Fruit fly (Drosophila melanogaster) whole organism, embryonic: Measurements from ENCODE around the gene CG10165.
A peak's percentile ranks its signal among the peaks of the same experiment; 100 is the strongest.

Experiments
- Antp ChIP-seq: fragments of 200-800 bp; sonication (Bioruptor generic); optimal IDR thresholded peaks from 3 replicates; lab custom pipeline; 2016; ENCODE audit warnings: missing biosample characterization, missing genetic modification characterization
- Atf6 ChIP-seq: fragments of 200-800 bp; sonication (Bioruptor generic); IDR thresholded peaks from 2 replicates; pipeline ENCODE4 v1.3.6; 2022; ENCODE audit warnings: missing biosample characterization, missing genetic modification characterization
- Bdp1 ChIP-seq: fragments of 200-800 bp; sonication (Bioruptor generic); optimal IDR thresholded peaks from 3 replicates; lab custom pipeline; 2016; ENCODE audit warnings: missing biosample characterization, missing genetic modification characterization
- CG10209 ChIP-seq: fragments of 200-800 bp; sonication (Bioruptor generic); optimal IDR thresholded peaks from 3 replicates; lab custom pipeline; 2017; ENCODE audit warnings: missing biosample characterization, mild to moderate bottlenecking, missing genetic modification characterization, missing genetic modification reagents
- CG10431 ChIP-seq: fragments of 200-800 bp; sonication (Bioruptor generic); optimal IDR thresholded peaks from 3 replicates; lab custom pipeline; 2018; ENCODE audit warnings: missing biosample characterization, mild to moderate bottlenecking, missing genetic modification characterization
- CG12236 ChIP-seq: fragments of 200-800 bp; sonication (Bioruptor generic); optimal IDR thresholded peaks from 2 replicates; lab custom pipeline; 2016; ENCODE audit warnings: missing biosample characterization, missing genetic modification characterization
- CG14014 ChIP-seq: fragments of 200-800 bp; sonication (Bioruptor generic); IDR thresholded peaks from 2 replicates; pipeline ENCODE4 v1.3.6; 2022; ENCODE audit warnings: missing biosample characterization, missing genetic modification characterization
- CG15011 ChIP-seq: fragments of 200-800 bp; sonication (Bioruptor generic); optimal IDR thresholded peaks from 3 replicates; lab custom pipeline; 2018; ENCODE audit warnings: missing biosample characterization, mild to moderate bottlenecking, missing genetic modification characterization
- CG15269 ChIP-seq: fragments of 200-800 bp; sonication (Bioruptor generic); optimal IDR thresholded peaks from 2 replicates; lab custom pipeline; 2018; ENCODE audit warnings: missing biosample characterization, mild to moderate bottlenecking, missing genetic modification characterization, moderate library complexity
- CG16813 ChIP-seq: fragments of 200-800 bp; sonication (Bioruptor generic); IDR thresholded peaks from 3 replicates; pipeline ENCODE4 v1.3.6; 2022; ENCODE audit warnings: missing biosample characterization, missing genetic modification characterization; ENCODE audit not compliant: partially characterized antibody
- CG17186 ChIP-seq: fragments of 200-800 bp; sonication (Bioruptor generic); optimal IDR thresholded peaks from 3 replicates; lab custom pipeline; 2017; ENCODE audit warnings: missing biosample characterization, missing genetic modification reagents, missing genetic modification characterization
- CG17361 ChIP-seq: fragments of 200-800 bp; sonication (Bioruptor generic); IDR thresholded peaks from 3 replicates; pipeline ENCODE4 v1.3.6; 2022; ENCODE audit warnings: missing biosample characterization, missing genetic modification characterization
- CG17612 ChIP-seq: fragments of 200-800 bp; sonication (Bioruptor generic); IDR thresholded peaks from 2 replicates; pipeline ENCODE4 v1.3.6; 2022; ENCODE audit warnings: missing biosample characterization, missing genetic modification characterization
- CG2712 ChIP-seq: fragments of 200-800 bp; optimal IDR thresholded peaks from 3 replicates; lab custom pipeline; 2019; ENCODE audit warnings: missing biosample characterization, mild to moderate bottlenecking, missing genetic modification characterization, moderate library complexity
- CG34376 ChIP-seq: fragments of 200-800 bp; sonication (Bioruptor generic); optimal IDR thresholded peaks from 2 replicates; lab custom pipeline; 2018; ENCODE audit warnings: missing biosample characterization, mild to moderate bottlenecking, missing genetic modification characterization
- CG3726 ChIP-seq: fragments of 200-800 bp; sonication (Bioruptor generic); IDR thresholded peaks from 3 replicates; pipeline ENCODE4, ENCODE4 v1.3.6; 2022; ENCODE audit warnings: missing biosample characterization, missing genetic modification characterization
- CG4328 ChIP-seq: fragments of 200-800 bp; sonication (Bioruptor generic); optimal IDR thresholded peaks from 3 replicates; lab custom pipeline; 2017; ENCODE audit warnings: missing biosample characterization, missing genetic modification reagents, missing genetic modification characterization
- CG6272 ChIP-seq: fragments of 200-800 bp; sonication (Bioruptor generic); IDR thresholded peaks from 2 replicates; pipeline ENCODE4 v1.3.6; 2022; ENCODE audit warnings: missing biosample characterization, missing genetic modification characterization
- CG9797 ChIP-seq: fragments of 200-800 bp; sonication (Bioruptor generic); optimal IDR thresholded peaks from 3 replicates; lab custom pipeline; 2018; ENCODE audit warnings: missing biosample characterization, mild to moderate bottlenecking, missing genetic modification characterization
- CHES-1-like ChIP-seq: fragments of 200-800 bp; sonication (Bioruptor generic); optimal IDR thresholded peaks from 2 replicates; lab custom pipeline; 2016; ENCODE audit warnings: missing biosample characterization, missing genetic modification characterization
- CrebB ChIP-seq: fragments of 200-800 bp; sonication (Bioruptor generic); optimal IDR thresholded peaks from 3 replicates; lab custom pipeline; 2018; ENCODE audit warnings: missing biosample characterization, mild to moderate bottlenecking, missing genetic modification characterization
- Drgx ChIP-seq: fragments of 200-800 bp; sonication (Bioruptor generic); IDR thresholded peaks from 2 replicates; pipeline ENCODE4 v1.3.6; 2022; ENCODE audit warnings: missing biosample characterization, missing genetic modification characterization
- Elba2 ChIP-seq: fragments of 200-800 bp; sonication (Bioruptor generic); optimal IDR thresholded peaks from 3 replicates; lab custom pipeline; 2016; ENCODE audit warnings: missing biosample characterization, missing genetic modification characterization
- Ets65A ChIP-seq: fragments of 200-800 bp; sonication (Bioruptor generic); peaks from one replicate; lab custom pipeline; 2016; ENCODE audit warnings: missing biosample characterization, missing genetic modification characterization
- GATAe ChIP-seq: fragments of 200-800 bp; sonication (Bioruptor generic); conservative IDR thresholded peaks from 2 replicates; pipeline ENCODE4 v1.3.6; 2022; ENCODE audit warnings: missing biosample characterization, missing genetic modification characterization
- H15 ChIP-seq: fragments of 200-800 bp; sonication (Bioruptor generic); IDR thresholded peaks from 3 replicates; pipeline ENCODE4 v1.3.6; 2022; ENCODE audit warnings: missing biosample characterization, missing genetic modification characterization
- NC2α ChIP-seq: fragments of 200-800 bp; sonication (Bioruptor generic); optimal IDR thresholded peaks from 2 replicates; lab custom pipeline; 2016; ENCODE audit warnings: missing biosample characterization, missing genetic modification characterization
- Nf-YC ChIP-seq: fragments of 200-800 bp; optimal IDR thresholded peaks from 3 replicates; lab custom pipeline; 2019; ENCODE audit warnings: missing biosample characterization, mild to moderate bottlenecking, missing genetic modification characterization, moderate library complexity
- Oaz ChIP-seq: fragments of 200-800 bp; sonication (Bioruptor generic); IDR thresholded peaks from 2 replicates; pipeline ENCODE4 v1.3.6; 2022; ENCODE audit warnings: missing biosample characterization, missing genetic modification characterization
- Sin3A ChIP-seq: fragments of >200 bp; optimal IDR thresholded peaks from 2 replicates; lab custom pipeline; 2018
- Taf1 ChIP-seq: fragments of 200-800 bp; sonication (Bioruptor generic); IDR thresholded peaks from 2 replicates; pipeline ENCODE4 v1.3.6; 2022; ENCODE audit warnings: missing biosample characterization, missing genetic modification characterization
- bcd ChIP-seq: fragments of 200-800 bp; sonication (Bioruptor generic); optimal IDR thresholded peaks from 2 replicates; lab custom pipeline; 2017; ENCODE audit warnings: missing biosample characterization, mild to moderate bottlenecking, missing genetic modification characterization
- bigmax ChIP-seq: fragments of 200-800 bp; sonication (Bioruptor generic); optimal IDR thresholded peaks from 2 replicates; lab custom pipeline; 2018; ENCODE audit warnings: missing biosample characterization, mild to moderate bottlenecking, missing genetic modification characterization
- btn ChIP-seq: fragments of 200-800 bp; sonication (Bioruptor generic); optimal IDR thresholded peaks from 2 replicates; lab custom pipeline; 2016; ENCODE audit warnings: missing biosample characterization, missing genetic modification characterization
- cas ChIP-seq: fragments of 200-800 bp; sonication (Bioruptor generic); IDR thresholded peaks from 2 replicates; pipeline ENCODE4 v1.3.6; 2022; ENCODE audit warnings: missing biosample characterization, missing genetic modification characterization
- chm ChIP-seq: fragments of 200-800 bp; sonication (Bioruptor generic); IDR thresholded peaks from 2 replicates; pipeline ENCODE4 v1.3.6; 2022; ENCODE audit warnings: missing biosample characterization, missing genetic modification characterization
- danr ChIP-seq: fragments of 200-800 bp; sonication (Bioruptor generic); IDR thresholded peaks from 2 replicates; pipeline ENCODE4 v1.3.6; 2022; ENCODE audit warnings: missing biosample characterization, missing genetic modification characterization
- disco-r ChIP-seq: fragments of 200-800 bp; sonication (Bioruptor generic); optimal IDR thresholded peaks from 2 replicates; lab custom pipeline; 2016; ENCODE audit warnings: missing biosample characterization, missing genetic modification characterization
- dm ChIP-seq: fragments of 200-800 bp; sonication (Bioruptor generic); optimal IDR thresholded peaks from 3 replicates; lab custom pipeline; 2016; ENCODE audit warnings: missing biosample characterization, missing genetic modification characterization
- dysf ChIP-seq: fragments of 200-800 bp; sonication (Bioruptor generic); IDR thresholded peaks from 3 replicates; pipeline ENCODE4 v1.3.6; 2022; ENCODE audit warnings: missing biosample characterization, missing genetic modification characterization
- eyg ChIP-seq: fragments of 200-800 bp; sonication (Bioruptor generic); optimal IDR thresholded peaks from 3 replicates; lab custom pipeline; 2016; ENCODE audit warnings: missing biosample characterization, missing genetic modification characterization
- gcm ChIP-seq: fragments of 200-800 bp; sonication (Bioruptor generic); optimal IDR thresholded peaks from 2 replicates; lab custom pipeline; 2019; ENCODE audit warnings: missing biosample characterization, mild to moderate bottlenecking, missing genetic modification characterization, moderate library complexity
- gfzf ChIP-seq: fragments of 200-800 bp; sonication (Bioruptor generic); optimal IDR thresholded peaks from 2 replicates; lab custom pipeline; 2016; ENCODE audit warnings: missing biosample characterization, mild to moderate bottlenecking, missing genetic modification characterization, moderate library complexity
- jigr1 ChIP-seq: fragments of 200-800 bp; sonication (Bioruptor generic); IDR thresholded peaks from 3 replicates; pipeline ENCODE4 v1.3.6; 2022; ENCODE audit warnings: missing biosample characterization, missing genetic modification characterization
- jing ChIP-seq: fragments of 200-800 bp; sonication (Bioruptor generic); optimal IDR thresholded peaks from 2 replicates; lab custom pipeline; 2018; ENCODE audit warnings: missing biosample characterization, mild to moderate bottlenecking, missing genetic modification characterization
- pfk ChIP-seq: fragments of 200-800 bp; sonication (Bioruptor generic); optimal IDR thresholded peaks from 2 replicates; lab custom pipeline; 2018; ENCODE audit warnings: missing biosample characterization, mild to moderate bottlenecking, missing genetic modification characterization, moderate library complexity
- ranshi ChIP-seq: fragments of 200-800 bp; sonication (Bioruptor generic); IDR thresholded peaks from 2 replicates; pipeline ENCODE4 v1.3.6; 2022; ENCODE audit warnings: missing biosample characterization, missing genetic modification characterization
- row ChIP-seq: fragments of 200-800 bp; sonication (Bioruptor generic); IDR thresholded peaks from 3 replicates; pipeline ENCODE4 v1.3.6; 2022; ENCODE audit warnings: missing biosample characterization, missing genetic modification characterization
- scrt ChIP-seq: fragments of 200-800 bp; sonication (Bioruptor generic); optimal IDR thresholded peaks from 2 replicates; lab custom pipeline; 2018; ENCODE audit warnings: missing biosample characterization, mild to moderate bottlenecking, missing genetic modification characterization, moderate library complexity
- seq ChIP-seq: fragments of 200-800 bp; sonication (Bioruptor generic); IDR thresholded peaks from 2 replicates; pipeline ENCODE4 v1.3.6; 2022; ENCODE audit warnings: missing biosample characterization, missing genetic modification characterization
- so ChIP-seq: fragments of 200-800 bp; sonication (Bioruptor generic); IDR thresholded peaks from 3 replicates; pipeline ENCODE4 v1.3.6; 2022; ENCODE audit warnings: missing biosample characterization, missing genetic modification characterization
- sr ChIP-seq: fragments of 200-800 bp; sonication (Bioruptor generic); IDR thresholded peaks from 3 replicates; pipeline ENCODE4 v1.3.6; 2022; ENCODE audit warnings: missing biosample characterization, missing genetic modification characterization
- sug ChIP-seq: fragments of 200-800 bp; optimal IDR thresholded peaks from 2 replicates; lab custom pipeline; 2019; ENCODE audit warnings: missing biosample characterization, mild to moderate bottlenecking, missing genetic modification characterization, moderate library complexity
- wdn ChIP-seq: fragments of 200-800 bp; sonication (Bioruptor generic); IDR thresholded peaks from 2 replicates; pipeline ENCODE4 v1.3.6; 2022; ENCODE audit warnings: missing biosample characterization, missing genetic modification characterization

Gene CG10165

DNA sequence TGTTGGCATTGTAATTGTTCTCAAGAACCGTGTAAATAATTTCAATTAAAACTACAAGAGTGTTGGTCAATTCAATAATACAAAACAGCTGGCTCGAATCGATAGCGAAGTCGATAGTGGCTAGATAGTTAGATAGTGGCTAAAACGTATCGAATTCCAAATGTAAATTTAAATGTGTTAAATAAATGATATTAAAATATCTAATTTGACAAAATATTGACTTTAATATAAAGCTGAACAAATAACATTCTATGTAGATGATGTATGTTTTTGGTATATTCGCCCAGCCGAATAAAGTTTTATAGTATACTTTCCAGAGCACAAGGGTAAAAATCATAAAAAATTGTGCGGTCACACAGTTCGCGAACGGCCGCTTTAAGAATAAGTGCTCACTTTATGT, 3.8 kb downstream of the CG10165 start, which contains the start of the genes Dpm1 and CG10137 (continued):
- TF ChIP-seq CG17186 (GFP tag; lab: Kevin White, UChicago): peak; percentile 15
- TF ChIP-seq Ets65A (GFP tag; lab: Kevin White, UChicago): peak; percentile 37
- peak; percentile 52; the same call in 2 of the 3 replicates for TF ChIP-seq CG16813 (GFP tag; lab: Robert Waterston, UW)
- TF ChIP-seq CG12236 (GFP tag; lab: Kevin White, UChicago): no peak
- TF ChIP-seq Taf1: no peak
- no peak for TF ChIP-seq seq
- no peak for TF ChIP-seq CG15269
- TF ChIP-seq Atf6 (GFP tag; lab: Robert Waterston, UW): no peak
- no peak for TF ChIP-seq H15 (GFP tag; lab: Robert Waterston, UW)
- TF ChIP-seq jigr1 (GFP tag; lab: Robert Waterston, UW): no peak
- no peak for TF ChIP-seq cas (GFP tag; lab: Robert Waterston, UW)
- TF ChIP-seq row (GFP tag; lab: Robert Waterston, UW): no peak; the same call in 2 of the 3 replicates
- TF ChIP-seq CG15011: no peak
- TF ChIP-seq disco-r: no peak
- TF ChIP-seq CG6272 (GFP tag; lab: Robert Waterston, UW): no peak
- no peak for TF ChIP-seq CG17612 (GFP tag; lab: Robert Waterston, UW)
- TF ChIP-seq btn (GFP tag; lab: Kevin White, UChicago): no peak
- no peak for TF ChIP-seq CG4328 (GFP tag; lab: Kevin White, UChicago)
- TF ChIP-seq CG34376 (GFP tag; lab: Kevin White, UChicago): no peak
- peak; percentile 21 for TF ChIP-seq bcd (GFP tag; lab: Kevin White, UChicago)
- peak; percentile 7 for TF ChIP-seq Nf-YC (tag; lab: Kevin White, UChicago)
- no peak for TF ChIP-seq eyg (GFP tag; lab: Kevin White, UChicago)
- peak; percentile 40 for TF ChIP-seq Sin3A
- TF ChIP-seq sug (tag; lab: Kevin White, UChicago): peak; percentile 5
- TF ChIP-seq GATAe (GFP tag; lab: Robert Waterston, UW): no peak
- TF ChIP-seq dysf: no peak
- no peak for TF ChIP-seq Elba2 (GFP tag; lab: Kevin White, UChicago)
- TF ChIP-seq CG17361 (GFP tag; lab: Robert Waterston, UW): no peak
- TF ChIP-seq danr (GFP tag; lab: Robert Waterston, UW): no peak
- TF ChIP-seq bigmax (GFP tag; lab: Kevin White, UChicago): no peak
- TF ChIP-seq CG2712 (tag; lab: Kevin White, UChicago): peak; percentile 23
- TF ChIP-seq NC2α (GFP tag; lab: Kevin White, UChicago): no peak
- TF ChIP-seq CG14014 (GFP tag; lab: Robert Waterston, UW): no peak
- TF ChIP-seq gfzf (GFP tag; lab: Kevin White, UChicago): peak; percentile 76
- no peak for TF ChIP-seq Drgx
- no peak for TF ChIP-seq dm (GFP tag; lab: Kevin White, UChicago)
- no peak for TF ChIP-seq chm (GFP tag; lab: Robert Waterston, UW)
- no peak for TF ChIP-seq gcm (GFP tag; lab: Kevin White, UChicago)
- TF ChIP-seq CrebB: peak; percentile 6
- no peak for TF ChIP-seq CG3726
- TF ChIP-seq Bdp1 (GFP tag; lab: Kevin White, UChicago): no peak
- TF ChIP-seq pfk: no peak
- TF ChIP-seq Oaz: no peak
- TF ChIP-seq Antp (GFP tag; lab: Kevin White, UChicago): no peak
- TF ChIP-seq sr (GFP tag; lab: Robert Waterston, UW): no peak
- TF ChIP-seq jing: no peak
- no peak for TF ChIP-seq ranshi (GFP tag; lab: Robert Waterston, UW)
- no peak for TF ChIP-seq so
- no peak for TF ChIP-seq CG10431 (GFP tag; lab: Kevin White, UChicago)
- TF ChIP-seq CG9797 (GFP tag; lab: Kevin White, UChicago): peak; percentile 70
- no peak for TF ChIP-seq CHES-1-like (GFP tag; lab: Kevin White, UChicago)
- no peak for TF ChIP-seq wdn (GFP tag; lab: Robert Waterston, UW)
- TF ChIP-seq scrt (GFP tag; lab: Kevin White, UChicago): no peak
- TF ChIP-seq CG10209 (GFP tag; lab: Kevin White, UChicago): no peak
